Worm (Caenorhabditis elegans) whole organism, L2 larva: ENCODE data around the gene elt-3.

Experiments
- elt-3 ChIP-seq: sonication (generic microtip); optimal IDR thresholded peaks from 2 replicates; lab custom pipeline; 2017; ENCODE audit warnings: missing biosample characterization, missing genetic modification characterization
- nhr-11 ChIP-seq: fragments of 150-350 bp; optimal IDR thresholded peaks from 2 replicates; lab custom pipeline; 2014; ENCODE audit warnings: missing biosample characterization, missing genetic modification characterization
- nhr-6 ChIP-seq: fragments of 150-350 bp; optimal IDR thresholded peaks from 2 replicates; lab custom pipeline; 2014; ENCODE audit warnings: missing biosample characterization, missing genetic modification characterization
- skn-1 ChIP-seq: sonication (generic microtip); optimal IDR thresholded peaks from 2 replicates; lab custom pipeline; 2017; ENCODE audit warnings: missing biosample characterization, missing genetic modification characterization
- ztf-11 ChIP-seq: sonication (generic microtip); optimal IDR thresholded peaks from 2 replicates; lab custom pipeline; 2017; ENCODE audit warnings: missing biosample characterization, missing genetic modification characterization

DNA sequence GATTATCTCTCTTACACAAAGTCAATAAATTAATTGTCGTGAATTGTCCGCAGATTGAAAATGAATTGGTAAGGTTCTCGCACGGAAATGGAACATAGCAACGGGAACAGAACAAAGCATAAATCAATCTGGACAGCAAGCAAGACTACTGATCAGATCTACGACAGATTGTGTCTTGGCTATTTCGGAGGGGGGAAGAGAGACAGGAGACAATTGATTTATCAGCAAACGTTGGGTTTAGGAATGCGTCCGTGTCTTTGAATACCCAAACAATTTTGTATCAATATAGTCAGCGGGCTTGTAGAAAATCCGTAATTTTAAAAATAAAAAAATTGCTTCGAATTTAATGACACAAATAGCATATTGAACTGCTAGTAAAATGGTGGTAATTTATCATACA lies 6.6 kb downstream of the elt-3 start:
- TF ChIP-seq skn-1 (no peak), elt-3 (no peak), nhr-6 (tag; lab: Kevin White, UChicago) (no peak), ztf-11 (tag; lab: Kevin White, UChicago) (no peak), nhr-11 (tag; lab: Kevin White, UChicago) (no peak)
